Fruit fly (Drosophila melanogaster): ENCODE data around the gene Nop56.

Gene Nop56

DNA sequence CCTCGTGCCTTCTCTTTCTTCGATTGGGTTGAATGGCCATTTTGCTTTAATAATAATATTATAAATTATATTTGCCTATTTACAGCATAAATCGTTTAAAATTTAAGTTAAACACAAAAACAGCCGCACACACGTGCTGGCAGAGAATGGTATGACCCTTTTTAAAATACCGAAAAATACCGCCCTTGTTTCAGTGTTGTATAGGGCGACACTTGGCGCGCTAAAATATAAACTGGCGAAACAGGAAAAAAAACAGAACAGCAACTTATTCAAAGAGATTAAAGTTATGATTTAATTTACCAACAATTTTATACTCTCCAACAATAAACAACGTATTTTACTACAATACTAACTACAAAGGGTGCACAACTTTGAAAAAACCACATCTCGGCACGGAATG is 25.6 kb upstream of the Nop56 start, which contains the start of gene CG12499 (continued):
- TF ChIP-seq jigr1 (GFP tag; IDR thresholded peaks at IDR 0.05) (no peak), eyg (GFP tag; optimal IDR thresholded peaks at IDR 0.05) (no peak), Kr (GFP tag; optimal IDR thresholded peaks at IDR 0.05) (no peak), gfzf (GFP tag; optimal IDR thresholded peaks at IDR 0.05) (peak; percentile 73), CG6654 (GFP tag; optimal IDR thresholded peaks at IDR 0.05) (no peak), rib (GFP tag; IDR thresholded peaks at IDR 0.05) (no peak), CG31365 (tag; optimal IDR thresholded peaks at IDR 0.05) (no peak), CG10431 (GFP tag; optimal IDR thresholded peaks at IDR 0.05) (no peak), CG33213 (GFP tag; optimal IDR thresholded peaks at IDR 0.05) (no peak), pan (optimal IDR thresholded peaks at IDR 0.05) (no peak), pan (GFP tag; optimal IDR thresholded peaks at IDR 0.05 in 1 of 2, IDR thresholded peaks at IDR 0.05 in 1 of 2) (no peak), MESR4 (GFP tag; optimal IDR thresholded peaks at IDR 0.05) (peak; percentile 38), CG2116 (GFP tag; optimal IDR thresholded peaks at IDR 0.05) (peak; percentile 25), CG4282 (GFP tag; optimal IDR thresholded peaks at IDR 0.05) (no peak), CG3281 (GFP tag; optimal IDR thresholded peaks at IDR 0.05) (no peak), CG12744 (GFP tag; optimal IDR thresholded peaks at IDR 0.05) (no peak), dm (GFP tag; optimal IDR thresholded peaks at IDR 0.05) (peak; percentile 69), CG33557 (GFP tag; optimal IDR thresholded peaks at IDR 0.05) (no peak), CG4854 (GFP tag; optimal IDR thresholded peaks at IDR 0.05) (no peak), Ets97D (GFP tag; optimal IDR thresholded peaks at IDR 0.05) (peak; percentile 20), Dip2 (GFP tag; IDR thresholded peaks at IDR 0.05) (no peak), gcm2 (GFP tag; optimal IDR thresholded peaks at IDR 0.05) (no peak), ranshi (GFP tag; IDR thresholded peaks at IDR 0.05) (no peak), CG7963 (GFP tag; IDR thresholded peaks at IDR 0.05; ENCODE audit: partially characterized antibody) (no peak), Hr78 (GFP tag; optimal IDR thresholded peaks at IDR 0.05) (no peak), Atf6 (GFP tag; IDR thresholded peaks at IDR 0.05) (no peak), CG10267 (tag; optimal IDR thresholded peaks at IDR 0.05) (peak; percentile 89), Oli (tag; optimal IDR thresholded peaks at IDR 0.05) (no peak), CG2889 (GFP tag; IDR thresholded peaks at IDR 0.05) (no peak), CG14441 (GFP tag; IDR thresholded peaks at IDR 0.05) (no peak), danr (GFP tag; IDR thresholded peaks at IDR 0.05) (no peak), Taf1 (GFP tag; IDR thresholded peaks at IDR 0.05) (no peak), mld (GFP tag; IDR thresholded peaks at IDR 0.05; ENCODE audit: partially characterized antibody) (no peak), nmo (GFP tag; optimal IDR thresholded peaks at IDR 0.05) (no peak), CG32767 (GFP tag; IDR thresholded peaks at IDR 0.05) (no peak), knrl (GFP tag; IDR thresholded peaks at IDR 0.05; ENCODE audit: partially characterized antibody) (no peak), Elba2 (GFP tag; optimal IDR thresholded peaks at IDR 0.05) (no peak), Bdp1 (GFP tag; optimal IDR thresholded peaks at IDR 0.05) (no peak), CG6813 (GFP tag; optimal IDR thresholded peaks at IDR 0.05) (no peak), Dp (GFP tag; optimal IDR thresholded peaks at IDR 0.05) (peak; percentile 90), Opbp (GFP tag; IDR thresholded peaks at IDR 0.05; ENCODE audit: partially characterized antibody) (no peak), Myb (GFP tag; optimal IDR thresholded peaks at IDR 0.05) (peak; percentile 31), CG10321 (GFP tag; IDR thresholded peaks at IDR 0.05) (no peak), cas (GFP tag; IDR thresholded peaks at IDR 0.05) (no peak), sd (tag; optimal IDR thresholded peaks at IDR 0.05) (peak; percentile 45), BtbVII (GFP tag; optimal IDR thresholded peaks at IDR 0.05) (peak; percentile 7), oc (tag; optimal IDR thresholded peaks at IDR 0.05) (no peak), btn (GFP tag; optimal IDR thresholded peaks at IDR 0.05) (no peak), Mad (GFP tag; optimal IDR thresholded peaks at IDR 0.05) (no peak), esg (GFP tag; conservative IDR thresholded peaks at IDR 0.05) (no peak), CG13894 (tag; optimal IDR thresholded peaks at IDR 0.05) (no peak), pzg (GFP tag; optimal IDR thresholded peaks at IDR 0.05) (peak; percentile 46)

Measured in whole organism, embryonic.